Worm (Caenorhabditis elegans) whole organism, L4 larva: Measurements from ENCODE around the gene W06E11.1.

Experiments used
- D1046.2 ChIP-seq: fragments of 200-800 bp; sonication (Bioruptor generic); IDR thresholded peaks from 2 replicates; pipeline ENCODE4 v1.3.6; 2022; ENCODE audit warnings: missing genetic modification characterization, missing compliant biosample characterization
- F44E2.7 ChIP-seq: fragments of 200-800 bp; sonication (Bioruptor generic); IDR thresholded peaks from 2 replicates; pipeline ENCODE4 v2.1.2; 2022; ENCODE audit warnings: missing genetic modification characterization, missing compliant biosample characterization
- R02D3.7 ChIP-seq: fragments of 150-350 bp; sonication (generic microtip); optimal IDR thresholded peaks from 3 replicates; lab custom pipeline; 2014; ENCODE audit warnings: missing biosample characterization, missing genetic modification characterization
- T20F7.1 ChIP-seq: fragments of 200-800 bp; sonication (Bioruptor generic); optimal IDR thresholded peaks from 2 replicates; lab custom pipeline; 2018; ENCODE audit warnings: mild to moderate bottlenecking, missing genetic modification characterization, missing compliant biosample characterization
- Y48G9A.11 ChIP-seq: fragments of 200-800 bp; sonication (Bioruptor generic); IDR thresholded peaks from 2 replicates; pipeline ENCODE4 v1.3.6; 2022; ENCODE audit warnings: missing genetic modification reagents, missing genetic modification characterization, missing compliant biosample characterization
- ZK546.5 ChIP-seq, 2 experiments: sonication (generic microtip); optimal IDR thresholded peaks; 2 replicates each; lab custom pipeline; 2017; ENCODE audit warnings: missing biosample characterization in 2 of 2, missing genetic modification characterization in 2 of 2
- aly-2 ChIP-seq: sonication (generic microtip); optimal IDR thresholded peaks from 2 replicates; lab custom pipeline; 2018; ENCODE audit warnings: missing biosample characterization, missing genetic modification characterization
- arid-1 ChIP-seq: fragments of 200-800 bp; sonication (Bioruptor generic); conservative IDR thresholded peaks from 2 replicates; pipeline ENCODE4 v1.3.6; 2022; ENCODE audit warnings: missing genetic modification reagents, missing genetic modification characterization, missing compliant biosample characterization
- attf-4 ChIP-seq: sonication (generic microtip); optimal IDR thresholded peaks from 3 replicates; lab custom pipeline; 2017; ENCODE audit warnings: missing biosample characterization, missing genetic modification characterization
- ceh-28 ChIP-seq: fragments of 150-350 bp; optimal IDR thresholded peaks from 2 replicates; lab custom pipeline; 2014; ENCODE audit warnings: missing biosample characterization, missing genetic modification reagents, missing genetic modification characterization
- ceh-32 ChIP-seq: sonication (generic microtip); optimal IDR thresholded peaks from 2 replicates; lab custom pipeline; 2016; ENCODE audit warnings: mild to moderate bottlenecking, missing genetic modification characterization, missing compliant biosample characterization; ENCODE audit not compliant: poor library complexity
- ceh-62 ChIP-seq: sonication (generic microtip); optimal IDR thresholded peaks from 2 replicates; lab custom pipeline; 2017; ENCODE audit warnings: missing biosample characterization, missing genetic modification characterization
- ceh-82 ChIP-seq: sonication (generic microtip); optimal IDR thresholded peaks from 2 replicates; lab custom pipeline; 2017; ENCODE audit warnings: missing biosample characterization, missing genetic modification characterization
- ctbp-1 ChIP-seq: fragments of 200-800 bp; sonication (Bioruptor generic); IDR thresholded peaks from 2 replicates; pipeline ENCODE4 v1.3.6; 2022; ENCODE audit warnings: missing genetic modification reagents, missing genetic modification characterization, missing compliant biosample characterization
- daf-19 ChIP-seq: fragments of 200-800 bp; sonication (Bioruptor generic); conservative IDR thresholded peaks from 2 replicates; pipeline ENCODE4 v1.3.6; 2022; ENCODE audit warnings: missing genetic modification characterization, missing compliant biosample characterization
- duxl-1 ChIP-seq: sonication (generic microtip); optimal IDR thresholded peaks from 2 replicates; lab custom pipeline; 2016; ENCODE audit warnings: mild to moderate bottlenecking, missing genetic modification characterization, moderate library complexity, missing compliant biosample characterization; ENCODE audit not compliant: poor library complexity
- dve-1 ChIP-seq: sonication (generic microtip); optimal IDR thresholded peaks from 2 replicates; lab custom pipeline; 2017; ENCODE audit warnings: antibody characterized with exemption, mild to moderate bottlenecking, missing genetic modification characterization, missing compliant biosample characterization; ENCODE audit not compliant: insufficient read depth
- egl-27 ChIP-seq: sonication (generic microtip); optimal IDR thresholded peaks from 3 replicates; lab custom pipeline; 2017; ENCODE audit warnings: missing biosample characterization, missing genetic modification reagents, missing genetic modification characterization
- egl-43 ChIP-seq: fragments of 200-800 bp; sonication (Bioruptor generic); IDR thresholded peaks from 2 replicates; pipeline ENCODE4 v1.3.6; 2022; ENCODE audit warnings: missing genetic modification reagents, missing genetic modification characterization, missing compliant biosample characterization
- fkh-10 ChIP-seq: fragments of 150-350 bp; optimal IDR thresholded peaks from 2 replicates; lab custom pipeline; 2014; ENCODE audit warnings: missing biosample characterization, missing genetic modification reagents, missing genetic modification characterization
- hif-1 ChIP-seq, 2 experiments: sonication (generic microtip); optimal IDR thresholded peaks; 2 replicates each; lab custom pipeline; 2016 to 2017; ENCODE audit warnings: missing compliant biosample characterization in 2 of 2, missing genetic modification characterization in 2 of 2, missing genetic modification reagents in 2 of 2, missing genotype in 2 of 2, mild to moderate bottlenecking in 1 of 2
- hlh-11 ChIP-seq: fragments of 200-800 bp; sonication (Bioruptor generic); optimal IDR thresholded peaks from 2 replicates; lab custom pipeline; 2018; ENCODE audit warnings: mild to moderate bottlenecking, missing genetic modification characterization, missing compliant biosample characterization
- hlh-30 ChIP-seq: sonication (generic microtip); optimal IDR thresholded peaks from 2 replicates; lab custom pipeline; 2017; ENCODE audit warnings: antibody characterized with exemption, mild to moderate bottlenecking, missing genetic modification characterization, missing compliant biosample characterization; ENCODE audit not compliant: insufficient read depth
- hmg-1.1 ChIP-seq: fragments of 200-800 bp; sonication (Bioruptor generic); IDR thresholded peaks from 2 replicates; pipeline ENCODE4 v1.3.6; 2022; ENCODE audit warnings: missing genetic modification reagents, missing genetic modification characterization, missing compliant biosample characterization
- jun-1 ChIP-seq: fragments of 150-350 bp; optimal IDR thresholded peaks from 2 replicates; lab custom pipeline; 2014; ENCODE audit warnings: missing biosample characterization, missing genetic modification reagents, missing genetic modification characterization
- lim-7 ChIP-seq: fragments of 200-800 bp; sonication (Bioruptor generic); IDR thresholded peaks from 2 replicates; pipeline ENCODE4 v1.3.6; 2022; ENCODE audit warnings: missing genetic modification characterization, missing compliant biosample characterization
- lin-1 ChIP-seq: fragments of 200-800 bp; sonication (Bioruptor generic); IDR thresholded peaks from 2 replicates; pipeline ENCODE4 v1.3.6; 2022; ENCODE audit warnings: missing genetic modification reagents, missing genetic modification characterization, missing compliant biosample characterization
- lin-38 ChIP-seq: fragments of 200-800 bp; sonication (Bioruptor generic); IDR thresholded peaks from 2 replicates; pipeline ENCODE4 v1.3.6; 2022; ENCODE audit warnings: missing genetic modification reagents, missing genetic modification characterization, missing compliant biosample characterization
- lin-39 ChIP-seq: fragments of 150-350 bp; optimal IDR thresholded peaks from 2 replicates; lab custom pipeline; 2014; ENCODE audit warnings: missing biosample characterization, missing genetic modification reagents, missing genetic modification characterization
- lsy-2 ChIP-seq, 2 experiments: fragments of 150-350 bp in 1 of 2; sonication (generic microtip) in 1 of 2; optimal IDR thresholded peaks; 2 replicates each; lab custom pipeline; 2014 to 2017; ENCODE audit warnings: missing biosample characterization in 2 of 2, missing genetic modification characterization in 2 of 2
- madf-5 ChIP-seq, 2 experiments: fragments of 200-800 bp; sonication (Bioruptor generic); IDR thresholded peaks; 2 replicates each; pipeline ENCODE4 v1.3.6; 2022; ENCODE audit warnings: missing compliant biosample characterization in 2 of 2, missing genetic modification characterization in 2 of 2
- mep-1 ChIP-seq: fragments of 150-350 bp; sonication (generic microtip); optimal IDR thresholded peaks from 3 replicates; lab custom pipeline; 2014; ENCODE audit warnings: missing biosample characterization, missing genetic modification characterization
- mes-2 ChIP-seq: sonication (generic microtip); optimal IDR thresholded peaks from 2 replicates; lab custom pipeline; 2016; ENCODE audit warnings: missing genotype, mild to moderate bottlenecking, missing genetic modification characterization, missing compliant biosample characterization; ENCODE audit not compliant: poor library complexity, severe bottlenecking
- mxl-2 ChIP-seq: fragments of 200-800 bp; sonication (Bioruptor generic); conservative IDR thresholded peaks from 2 replicates; pipeline ENCODE4 v1.3.6; 2022; ENCODE audit warnings: missing genetic modification reagents, missing genetic modification characterization, missing compliant biosample characterization
- mxl-3 ChIP-seq: fragments of 200-800 bp; sonication (Bioruptor generic); optimal IDR thresholded peaks from 2 replicates; lab custom pipeline; 2018; ENCODE audit warnings: mild to moderate bottlenecking, missing genetic modification characterization, missing compliant biosample characterization
- nhr-111 ChIP-seq: fragments of 200-800 bp; sonication (Bioruptor generic); optimal IDR thresholded peaks from 2 replicates; lab custom pipeline; 2018; ENCODE audit warnings: mild to moderate bottlenecking, missing genetic modification characterization, missing compliant biosample characterization
- nhr-28 ChIP-seq: fragments of 150-350 bp; optimal IDR thresholded peaks from 2 replicates; lab custom pipeline; 2014; ENCODE audit warnings: missing biosample characterization, missing genetic modification characterization
- nhr-77 ChIP-seq: fragments of 150-350 bp; optimal IDR thresholded peaks from 2 replicates; lab custom pipeline; 2014; ENCODE audit warnings: missing biosample characterization, missing genetic modification characterization
- rbr-2 ChIP-seq: sonication (generic microtip); optimal IDR thresholded peaks from 2 replicates; lab custom pipeline; 2016; ENCODE audit warnings: missing genotype, missing genetic modification characterization, missing compliant biosample characterization
- set-16 ChIP-seq: fragments of 200-800 bp; sonication (Bioruptor generic); IDR thresholded peaks from 2 replicates; pipeline ENCODE4 v1.3.6; 2022; ENCODE audit warnings: missing genetic modification reagents, missing genetic modification characterization, missing compliant biosample characterization
- spr-3 ChIP-seq: fragments of 200-800 bp; sonication (Bioruptor generic); optimal IDR thresholded peaks from 2 replicates; lab custom pipeline; 2018; ENCODE audit warnings: mild to moderate bottlenecking, missing genetic modification characterization, missing compliant biosample characterization
- tra-1 ChIP-seq: fragments of 200-800 bp; sonication (Bioruptor generic); IDR thresholded peaks from 2 replicates; pipeline ENCODE4 v1.3.6; 2022; ENCODE audit warnings: missing genetic modification reagents, missing genetic modification characterization, missing compliant biosample characterization
- vab-7 ChIP-seq: fragments of 200-800 bp; sonication (Bioruptor generic); IDR thresholded peaks from 2 replicates; pipeline ENCODE4 v1.3.6; 2022; ENCODE audit warnings: missing genetic modification reagents, missing genetic modification characterization, missing compliant biosample characterization
- zip-11 ChIP-seq: fragments of 200-800 bp; sonication (Bioruptor generic); IDR thresholded peaks from 2 replicates; pipeline ENCODE4 v1.3.6; 2022; ENCODE audit warnings: missing genetic modification characterization, missing compliant biosample characterization
- zip-2 ChIP-seq: fragments of 150-350 bp; optimal IDR thresholded peaks from 2 replicates; lab custom pipeline; 2014; ENCODE audit warnings: missing biosample characterization, missing genetic modification characterization
- ztf-11 ChIP-seq: fragments of 150-350 bp; optimal IDR thresholded peaks from 2 replicates; lab custom pipeline; 2014; ENCODE audit warnings: missing biosample characterization, missing genetic modification characterization

Gene W06E11.1

ce11 chrIII:641759-642158 lies at the start of gene W06E11.1:
W06E11.1 (plus strand) TSS chrIII:642059.
- TF ChIP-seq lin-38 (GFP tag; lab: Robert Waterston, UW) (peak; percentile 38), lin-1 (GFP tag; lab: Robert Waterston, UW) (no peak)

ce11 chrIII:595449-595848 lies 46.4 kb upstream of the W06E11.1 start:
- TF ChIP-seq Y48G9A.11 (GFP tag; lab: Robert Waterston, UW): no peak
- peak; percentile 83; the same call in 1 of the 2 replicates for TF ChIP-seq set-16 (GFP tag; lab: Robert Waterston, UW)
- TF ChIP-seq egl-43 (GFP tag; lab: Robert Waterston, UW): 0 out of 2 replicates have a peak, but pooled peaks have one; percentile 14

ce11 chrIII:598168-598567 lies 43.7 kb upstream of the W06E11.1 start:
- TF ChIP-seq rbr-2 (tag; lab: Kevin White, UChicago) (peak; percentile 59), D1046.2 (GFP tag; lab: Robert Waterston, UW) (no peak), egl-27 (tag; lab: Kevin White, UChicago) (no peak), set-16 (GFP tag; lab: Robert Waterston, UW) (peak; percentile 53), zip-11 (GFP tag; lab: Robert Waterston, UW) (no peak), hlh-11 (tag; lab: Kevin White, UChicago) (peak; percentile 63), hlh-30 (tag; lab: Kevin White, UChicago) (peak; percentile 91), mxl-3 (GFP tag; lab: Kevin White, UChicago) (peak; percentile 59), ceh-32 (no peak), ctbp-1 (0 out of 2 replicates have a peak, but pooled peaks have one; percentile 8), lsy-2 (tag; optimal IDR thresholded peaks at IDR 0.05; lab: Kevin White, UChicago) (peak in 1 of 2 experiments; percentile 6), ZK546.5 (tag; optimal IDR thresholded peaks at IDR 0.05; lab: Kevin White, UChicago) (no peak), spr-3 (GFP tag; lab: Kevin White, UChicago) (no peak), zip-2 (tag; lab: Kevin White, UChicago) (no peak), lim-7 (GFP tag; lab: Robert Waterston, UW) (no peak), mep-1 (tag; lab: Kevin White, UChicago) (peak; percentile 61), nhr-28 (tag; lab: Kevin White, UChicago) (peak; percentile 42), ceh-82 (no peak), lin-1 (GFP tag; lab: Robert Waterston, UW) (no peak), vab-7 (GFP tag; lab: Robert Waterston, UW) (no peak), hif-1 (tag; optimal IDR thresholded peaks at IDR 0.05; lab: Kevin White, UChicago) (peak in 1 of 2 experiments; percentile 13), Y48G9A.11 (GFP tag; lab: Robert Waterston, UW) (no peak), dve-1 (tag; lab: Kevin White, UChicago) (peak; percentile 31), arid-1 (GFP tag; lab: Robert Waterston, UW) (0 out of 2 replicates have a peak, but pooled peaks have one; percentile 15), mes-2 (tag; lab: Kevin White, UChicago) (peak; percentile 50), ceh-28 (peak; percentile 56), mxl-2 (GFP tag; lab: Robert Waterston, UW) (no peak), nhr-77 (tag; lab: Kevin White, UChicago) (no peak), duxl-1 (tag; lab: Kevin White, UChicago) (no peak), ztf-11 (tag; lab: Kevin White, UChicago) (no peak), nhr-111 (GFP tag; lab: Kevin White, UChicago) (no peak), tra-1 (GFP tag; lab: Robert Waterston, UW) (0 out of 2 replicates have a peak, but pooled peaks have one; percentile 6), lin-39 (tag; lab: Kevin White, UChicago) (no peak), lin-38 (GFP tag; lab: Robert Waterston, UW) (peak; percentile 27; the same call in 1 of the 2 replicates), madf-5 (GFP tag; IDR thresholded peaks at IDR 0.05; lab: Robert Waterston, UW) (no peak), T20F7.1 (GFP tag; lab: Kevin White, UChicago) (no peak), hmg-1.1 (GFP tag; lab: Robert Waterston, UW) (peak; percentile 80), fkh-10 (GFP tag; lab: Kevin White, UChicago) (no peak), ceh-62 (no peak), R02D3.7 (no peak), daf-19 (GFP tag; lab: Robert Waterston, UW) (no peak), jun-1 (tag; lab: Kevin White, UChicago) (no peak), attf-4 (no peak), aly-2 (no peak), F44E2.7 (no peak)
